Fruit fly (Drosophila melanogaster) ovary, adult (tissue): ENCODE data around the gene smal.

Experiments used
- CG17801 ChIP-seq: fragments of 200-800 bp; optimal IDR thresholded peaks from 2 replicates; lab custom pipeline; 2019; ENCODE audit warnings: missing biosample characterization, mild to moderate bottlenecking, missing genetic modification characterization, moderate library complexity; ENCODE audit not compliant: partially characterized antibody

The smal gene

dm6 chr2L:6193004-6193566 is 14.2 kb downstream of the smal start:
- no peak for TF ChIP-seq CG17801

dm6 chr2L:6194054-6194453 is 15.1 kb downstream of the smal start:
- no peak for TF ChIP-seq CG17801

dm6 chr2L:6197773-6198172 is 18.8 kb downstream of the smal start:
- no peak for TF ChIP-seq CG17801

dm6 chr2L:6198822-6199221 is 19.9 kb downstream of the smal start:
- TF ChIP-seq CG17801: no peak

DNA sequence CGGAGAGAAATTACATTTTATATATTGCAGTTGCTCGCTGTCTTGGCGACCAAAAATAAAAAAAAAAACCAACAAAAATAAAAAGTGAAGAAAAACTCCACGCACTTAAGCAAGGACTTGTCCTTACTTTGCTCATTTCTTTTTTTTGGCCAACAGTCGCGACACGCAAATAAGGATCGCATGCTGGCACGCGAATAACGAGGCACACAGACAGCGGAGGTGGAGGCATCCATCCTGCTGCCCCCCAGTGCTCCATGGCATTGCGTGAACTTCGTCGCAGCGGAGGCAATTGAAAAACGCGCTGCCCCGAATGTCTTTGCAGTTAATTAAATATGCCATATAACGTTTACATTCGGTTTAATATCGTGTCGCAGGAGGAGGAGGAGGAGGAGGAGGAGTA is 20.6 kb downstream of the smal start:
- no peak for TF ChIP-seq CG17801

dm6 chr2L:6201469-6201868 is 22.5 kb downstream of the smal start:
- TF ChIP-seq CG17801: no peak

dm6 chr2L:6202881-6203280 is 23.9 kb downstream of the smal start:
- TF ChIP-seq CG17801: no peak

DNA sequence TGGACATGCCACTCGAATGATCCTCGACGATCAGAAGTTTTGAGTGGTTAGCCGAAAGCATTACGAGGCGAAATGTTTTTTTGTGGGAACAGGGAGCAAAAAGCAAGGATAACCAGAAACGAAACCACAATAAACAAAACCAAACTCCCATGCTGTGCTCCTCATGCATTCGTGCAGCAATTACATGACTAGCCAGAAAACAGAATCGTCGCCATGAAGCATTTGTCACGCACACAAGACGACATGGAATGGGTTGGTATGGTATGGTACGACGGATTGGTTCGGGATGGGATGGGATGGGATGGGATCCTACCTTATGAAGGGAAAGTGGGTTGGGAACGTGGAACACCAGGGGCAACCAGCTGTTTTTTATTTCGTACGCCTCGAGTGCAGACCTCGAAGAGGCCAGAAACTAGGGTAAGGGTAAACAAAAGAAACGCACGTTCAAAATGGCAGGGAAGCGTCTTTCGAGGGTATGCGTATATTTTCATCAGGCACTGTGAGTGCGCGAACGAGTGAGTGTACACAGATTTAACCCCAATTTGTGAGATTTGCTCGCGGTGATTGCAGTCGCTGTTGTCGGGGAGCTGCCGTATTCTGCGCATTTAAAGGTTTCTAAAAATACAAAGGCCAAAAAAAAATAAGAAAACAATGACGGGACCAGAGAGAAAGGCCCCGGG is 25.8 kb downstream of the smal start:
- no peak for TF ChIP-seq CG17801

dm6 chr2L:6210818-6211217 is 31.9 kb downstream of the smal start:
- TF ChIP-seq CG17801: no peak

DNA sequence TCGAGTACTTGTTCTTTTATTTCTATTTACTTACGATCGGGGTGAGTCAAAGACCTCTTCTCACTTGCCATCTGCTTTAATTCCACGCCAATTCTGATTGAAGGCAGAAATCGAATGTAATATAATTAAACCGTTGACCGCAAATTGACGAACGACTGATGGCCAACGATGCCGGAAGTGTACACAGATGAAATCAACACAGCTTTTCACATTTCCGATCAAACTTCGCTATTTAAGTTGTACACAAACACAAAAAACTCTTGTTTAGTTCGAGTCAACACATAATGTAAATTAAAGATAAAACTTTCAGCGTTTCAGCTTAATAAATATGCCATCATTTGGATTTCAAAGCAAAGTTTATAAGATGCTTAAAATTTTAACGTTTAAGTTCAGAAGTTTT is 32.6 kb downstream of the smal start:
- TF ChIP-seq CG17801: no peak

- no peak for TF ChIP-seq CG17801
These were observed 34.6 kb downstream of the smal start for dm6 chr2L:6213505-6213904.

DNA sequence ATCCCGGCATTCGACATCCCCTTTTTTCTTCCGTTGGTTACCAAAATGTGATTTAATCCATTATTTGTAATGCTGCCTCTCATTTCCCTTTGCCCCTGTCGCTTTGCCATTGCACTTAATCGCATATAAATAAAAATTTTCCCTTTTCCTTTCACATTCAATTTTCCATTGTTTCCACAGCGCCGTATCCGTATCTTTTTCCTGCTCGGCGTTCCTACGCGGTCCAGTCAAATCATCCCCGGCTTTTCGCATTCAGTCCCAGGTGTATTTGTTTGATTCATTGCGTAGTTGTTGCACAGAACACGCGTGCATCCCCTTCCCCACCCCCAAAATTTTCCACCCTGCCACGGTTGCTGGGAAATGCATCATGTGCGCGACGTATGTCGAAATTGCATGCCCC is 37.0 kb downstream of the smal start:
- no peak for TF ChIP-seq CG17801

DNA sequence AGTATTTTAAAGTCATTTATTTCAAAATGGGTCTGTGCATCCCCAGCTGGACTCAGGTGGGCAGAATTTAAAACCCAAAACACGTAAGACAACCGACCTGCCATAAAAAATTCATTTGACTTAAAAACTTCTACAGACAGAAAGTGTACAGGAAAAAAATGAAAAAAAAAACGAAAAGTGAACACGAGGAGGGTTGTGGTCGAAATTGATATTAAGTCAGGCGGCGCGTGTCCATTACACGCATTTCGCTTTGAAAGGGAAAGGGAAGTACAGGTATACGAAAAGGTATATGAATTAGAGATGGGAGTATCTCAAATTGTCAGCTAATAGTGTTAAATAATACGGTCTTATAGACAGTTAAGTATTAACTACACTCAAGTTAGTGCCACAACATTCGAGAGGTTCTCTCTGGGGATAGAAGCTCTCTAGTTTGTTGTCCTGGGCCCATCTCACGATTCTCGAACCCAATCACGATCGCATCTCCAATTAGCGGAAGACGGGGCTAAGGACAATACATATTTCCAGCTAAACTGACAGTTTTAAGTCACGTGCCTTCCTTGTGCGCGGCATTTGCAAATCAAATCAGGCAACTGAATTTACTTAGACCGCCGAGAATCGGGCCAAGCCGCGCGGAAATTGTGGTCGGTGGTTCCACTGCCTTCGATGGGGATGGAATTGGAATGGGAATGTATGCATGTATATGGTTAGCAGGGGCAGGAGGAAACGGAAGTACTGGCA is 39.9 kb downstream of the smal start:
- no peak for TF ChIP-seq CG17801

DNA sequence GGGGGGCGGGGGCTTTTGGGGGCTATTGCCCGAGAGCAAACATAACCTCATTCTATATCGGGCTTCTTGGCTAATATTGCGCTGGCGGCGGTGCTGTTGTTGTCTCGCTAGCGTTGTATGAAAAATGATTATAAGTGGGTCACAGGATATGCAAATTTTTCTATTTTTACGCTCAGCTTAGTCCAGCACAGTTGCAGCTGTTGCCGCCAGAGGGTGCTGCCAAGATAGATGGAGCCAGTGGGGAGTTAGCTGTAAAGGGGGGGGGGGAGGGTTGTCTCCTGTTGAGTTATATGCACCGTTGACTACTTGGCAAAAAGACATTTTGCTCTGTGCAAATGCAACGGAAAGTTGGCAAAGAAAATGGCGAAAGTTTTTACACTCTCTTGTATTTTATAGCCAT is 42.0 kb downstream of the smal start:
- TF ChIP-seq CG17801: no peak

DNA sequence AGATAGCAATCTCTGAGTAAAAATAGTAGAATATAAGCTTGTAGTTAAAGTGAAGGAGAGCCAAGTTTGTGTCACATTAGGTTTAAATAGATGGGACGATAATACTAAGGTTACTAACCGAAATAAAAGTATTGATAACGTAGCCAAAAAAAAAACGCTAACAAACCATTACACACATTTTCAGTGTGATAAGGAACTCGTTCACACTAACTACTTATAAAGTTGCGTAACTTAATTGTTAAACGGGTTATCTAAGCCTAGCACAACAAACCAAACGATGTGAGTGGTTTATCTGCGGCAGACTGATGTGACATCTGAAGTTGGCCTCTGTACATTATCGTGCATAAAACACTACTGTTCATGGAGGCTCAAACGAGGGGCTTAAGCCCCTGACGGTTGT is 45.3 kb downstream of the smal start:
- TF ChIP-seq CG17801: no peak

DNA sequence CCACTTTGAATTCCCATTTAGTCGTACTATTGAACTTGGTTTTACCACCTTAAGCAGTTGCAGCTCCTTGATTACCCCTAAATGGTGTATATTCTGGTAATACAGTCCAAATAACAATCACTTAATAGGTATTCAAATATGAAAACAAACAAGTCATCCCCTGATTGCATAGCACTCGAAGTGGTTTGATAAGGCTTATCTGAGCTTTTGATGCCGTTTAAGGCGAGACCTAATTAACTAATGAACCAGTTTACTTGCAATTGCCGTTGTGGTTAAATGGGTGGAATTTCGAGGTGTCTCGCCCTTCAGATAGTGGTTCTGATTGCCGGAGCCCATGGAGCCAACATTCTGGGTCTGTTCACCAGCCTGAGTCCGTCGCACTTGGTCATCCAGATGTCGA is 45.9 kb downstream of the smal start, which contains the start of gene Ugt37B1:
Ugt37B1 (plus strand) TSS at position 246 of the 400 bp plus-strand sequence.
- no peak for TF ChIP-seq CG17801

DNA sequence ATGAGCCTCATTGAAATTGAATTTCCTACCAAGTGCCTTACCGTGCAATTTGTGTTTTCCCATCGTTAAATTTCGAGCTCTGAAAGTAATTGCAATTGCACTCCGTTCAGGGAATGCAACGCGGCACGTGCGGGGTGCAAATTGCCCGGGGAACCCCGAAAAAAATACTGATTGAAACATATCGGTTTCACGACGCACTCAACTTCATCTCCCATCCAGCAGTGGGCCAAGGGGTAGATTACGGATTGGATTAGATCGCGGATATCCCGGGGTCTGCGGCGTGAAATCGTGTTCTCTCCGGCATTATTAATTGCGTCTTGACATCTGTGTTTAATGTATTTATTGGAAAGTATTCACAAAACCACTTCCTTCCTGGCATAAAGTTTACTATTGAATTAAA is 49.6 kb downstream of the smal start:
- no peak for TF ChIP-seq CG17801

dm6 chr2L:6229181-6229755 is 50.3 kb downstream of the smal start:
- no peak for TF ChIP-seq CG17801
